Worm (Caenorhabditis elegans) whole organism, L2 larva: Measurements from ENCODE around the gene pacs-1.

Experiments
- C34F6.9 ChIP-seq: fragments of 150-350 bp; optimal IDR thresholded peaks from 2 replicates; lab custom pipeline; 2014; ENCODE audit warnings: missing biosample characterization, missing genetic modification characterization
- ama-1 ChIP-seq: fragments of 150-350 bp; optimal IDR thresholded peaks from 2 replicates; lab custom pipeline; 2018; ENCODE audit warnings: inconsistent platforms
- crh-2 ChIP-seq: sonication (generic microtip); optimal IDR thresholded peaks from 2 replicates; lab custom pipeline; 2017; ENCODE audit warnings: missing biosample characterization, missing genetic modification characterization
- fos-1 ChIP-seq: fragments of 150-350 bp; optimal IDR thresholded peaks from 2 replicates; lab custom pipeline; 2014; ENCODE audit warnings: missing biosample characterization, missing genetic modification characterization
- lin-11 ChIP-seq: fragments of 150-350 bp; sonication (generic microtip); optimal IDR thresholded peaks from 2 replicates; lab custom pipeline; 2014; ENCODE audit warnings: missing biosample characterization, missing genetic modification characterization, inconsistent platforms, mixed read lengths
- lin-13 ChIP-seq: fragments of 150-350 bp; optimal IDR thresholded peaks from 2 replicates; lab custom pipeline; 2014; ENCODE audit warnings: missing biosample characterization, missing genetic modification reagents, missing genetic modification characterization
- lin-39 ChIP-seq: fragments of 150-350 bp; optimal IDR thresholded peaks from 2 replicates; lab custom pipeline; 2014; ENCODE audit warnings: missing biosample characterization, missing genetic modification reagents, missing genetic modification characterization
- nhr-6 ChIP-seq: fragments of 150-350 bp; optimal IDR thresholded peaks from 2 replicates; lab custom pipeline; 2014; ENCODE audit warnings: missing biosample characterization, missing genetic modification characterization
- snpc-4 ChIP-seq: fragments of 150-350 bp; optimal IDR thresholded peaks from 2 replicates; lab custom pipeline; 2014; ENCODE audit warnings: missing biosample characterization, missing genetic modification characterization
- unc-62 ChIP-seq: fragments of 150-350 bp; optimal IDR thresholded peaks from 2 replicates; lab custom pipeline; 2014; ENCODE audit warnings: missing biosample characterization, missing genetic modification reagents, missing genetic modification characterization

ce11 chrV:9172989-9173388 lies 44.1 kb downstream of the pacs-1 start, which contains the start of gene gad-3:
- TF ChIP-seq ama-1 (lab: Kevin White, UChicago) (no peak), lin-39 (tag; lab: Kevin White, UChicago) (no peak), fos-1 (tag; lab: Kevin White, UChicago) (peak; percentile 44), crh-2 (tag; lab: Kevin White, UChicago) (no peak), nhr-6 (tag; lab: Kevin White, UChicago) (no peak), lin-13 (GFP tag; lab: Kevin White, UChicago) (no peak), unc-62 (no peak), lin-11 (tag; lab: Kevin White, UChicago) (no peak), C34F6.9 (no peak), snpc-4 (no peak)
